Fruit fly (Drosophila melanogaster) ovary, adult (tissue): ENCODE measurements around the gene Pdzd8.

Experiments
- CG17801 ChIP-seq: fragments of 200-800 bp; optimal IDR thresholded peaks from 2 replicates; lab custom pipeline; 2019; ENCODE audit warnings: missing biosample characterization, mild to moderate bottlenecking, missing genetic modification characterization, moderate library complexity; ENCODE audit not compliant: partially characterized antibody

The Pdzd8 gene

DNA sequence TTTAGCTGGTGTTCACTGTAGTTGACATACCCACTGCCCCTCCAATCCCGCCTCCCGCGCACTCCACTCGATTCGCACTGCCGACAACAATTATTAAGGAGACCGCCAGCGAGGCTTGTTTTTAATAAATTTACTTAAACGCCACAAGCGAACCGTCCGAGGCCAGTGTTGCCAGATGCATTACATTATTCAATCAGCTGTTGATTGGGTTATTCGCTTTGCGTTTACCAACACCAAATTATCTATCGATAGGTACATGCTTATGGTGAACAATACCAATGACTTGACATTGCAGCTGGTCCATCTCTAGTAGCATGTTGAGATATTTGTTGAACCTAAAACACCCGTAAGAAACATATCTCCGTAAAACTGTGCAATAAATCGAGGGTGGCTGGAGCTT lies 43.7 kb downstream of the Pdzd8 start, which contains the start of the genes CG10353 and SelG:
Gene CG10353 (minus strand): TSS at position 187 of the 400 bp plus-strand sequence.
Gene SelG (plus strand): TSS at position 309 of the 400 bp plus-strand sequence.
- peak; percentile 71 for TF ChIP-seq CG17801 (GFP tag; lab: Kevin White, UChicago)

DNA sequence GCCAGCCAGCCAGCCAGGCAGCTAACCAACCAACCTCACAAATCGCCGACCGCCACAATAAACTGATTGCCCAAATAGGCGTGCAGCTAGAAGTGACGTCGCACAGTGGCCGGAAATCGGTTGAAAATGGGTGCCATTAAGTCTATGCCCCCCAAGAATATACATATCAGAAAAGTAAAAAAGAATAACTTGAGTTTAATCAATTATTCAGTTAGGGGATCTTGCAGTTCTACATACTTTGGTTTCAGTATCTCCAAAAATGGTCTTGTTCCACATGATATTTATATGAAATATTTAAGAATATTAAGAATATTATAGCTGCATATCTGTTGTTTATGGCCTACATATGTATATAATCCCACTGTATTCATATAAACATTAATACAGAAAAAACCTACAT lies 45.3 kb downstream of the Pdzd8 start:
- no peak for TF ChIP-seq CG17801 (GFP tag; lab: Kevin White, UChicago)

DNA sequence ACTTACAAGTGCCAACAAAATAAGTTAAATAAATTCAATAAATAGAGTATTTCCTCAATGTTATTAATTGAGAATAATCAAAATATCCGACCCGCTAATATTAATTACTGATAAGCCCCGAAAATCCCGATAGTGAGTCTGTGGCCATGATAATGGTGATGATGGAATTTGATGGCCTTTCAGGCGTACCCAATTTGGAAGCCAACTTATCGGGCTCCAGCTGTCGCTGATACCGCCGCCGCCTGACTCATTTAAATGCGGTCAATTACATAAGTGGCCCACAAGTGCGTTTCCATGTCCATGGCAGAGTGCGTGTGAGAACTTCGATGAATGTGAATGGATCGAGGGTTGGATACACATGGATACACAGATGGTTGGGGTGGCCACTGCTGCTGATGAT lies 46.5 kb downstream of the Pdzd8 start:
- TF ChIP-seq CG17801 (GFP tag; lab: Kevin White, UChicago) = no peak

dm6 chrX:11882447-11882846 lies 48.2 kb downstream of the Pdzd8 start:
- TF ChIP-seq CG17801 (GFP tag; lab: Kevin White, UChicago) = peak; percentile 13

DNA sequence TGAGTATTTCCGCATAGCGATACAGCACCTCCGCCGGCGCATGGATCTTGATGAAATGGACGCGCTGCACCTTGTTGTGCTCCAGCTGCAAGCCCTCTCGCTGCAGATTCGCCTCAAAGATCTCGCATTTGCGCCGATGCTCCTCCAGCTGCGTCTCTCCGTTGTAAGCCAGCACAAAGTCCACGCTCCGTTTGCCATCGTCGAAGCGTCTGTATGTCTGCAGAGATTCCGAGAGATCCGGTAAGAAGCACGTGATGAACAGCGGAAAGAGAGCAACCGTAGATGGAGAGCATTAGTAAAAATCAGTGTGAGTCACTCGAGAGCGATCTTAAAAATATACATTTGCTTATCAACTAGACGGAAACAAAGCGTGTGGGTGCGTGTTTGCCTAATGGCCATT lies 49.0 kb downstream of the Pdzd8 start:
- no peak for TF ChIP-seq CG17801 (GFP tag; lab: Kevin White, UChicago)

DNA sequence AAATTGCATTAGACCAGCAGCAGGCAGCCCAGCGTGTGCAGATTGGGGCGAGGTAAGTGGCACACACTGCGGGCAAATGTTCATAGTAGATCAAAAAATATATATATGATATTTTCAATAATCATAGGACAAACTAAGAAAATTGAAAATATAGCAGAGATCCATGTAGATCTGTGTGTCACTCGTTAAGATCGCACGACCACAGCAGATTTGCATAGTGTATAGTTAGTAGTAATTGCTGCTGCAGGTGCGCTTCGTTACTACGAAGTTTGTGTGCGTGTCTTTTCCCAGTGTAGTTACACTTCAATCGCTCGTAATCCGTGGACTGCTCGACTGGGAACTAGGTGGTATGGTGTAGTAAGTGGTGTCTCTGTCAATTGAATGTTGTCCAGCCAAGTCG lies 53.5 kb downstream of the Pdzd8 start, which contains the start of gene CG10352:
Gene CG10352 (minus strand): TSS at position 4 of the 400 bp plus-strand sequence.
- no peak for TF ChIP-seq CG17801 (GFP tag; lab: Kevin White, UChicago)
